Worm (Caenorhabditis elegans) whole organism, L4/young adult: Measurements from ENCODE around the gene Y73B6BL.44.

ENCODE experiments used
- W03F9.2 ChIP-seq: fragments of 150-350 bp; optimal IDR thresholded peaks from 2 replicates; lab custom pipeline; 2014; ENCODE audit warnings: missing biosample characterization, missing genetic modification characterization
- dao-5 ChIP-seq: sonication (generic microtip); optimal IDR thresholded peaks from 2 replicates; lab custom pipeline; 2016; ENCODE audit warnings: missing genotype, missing genetic modification characterization, moderate library complexity, missing compliant biosample characterization
- him-1 ChIP-seq: sonication (generic microtip); optimal IDR thresholded peaks from 2 replicates; lab custom pipeline; 2016; ENCODE audit warnings: missing genotype, missing genetic modification reagents, missing genetic modification characterization, missing compliant biosample characterization

Y73B6BL.44 gene

ce11 chrIV:6493299-6493698, at the start of gene Y73B6BL.44:
Gene Y73B6BL.44, plus strand, starts transcription at chrIV:6493599.
- TF ChIP-seq him-1 (tag; lab: Kevin White, UChicago) (no peak), dao-5 (no peak), W03F9.2 (tag; lab: Kevin White, UChicago) (no peak)

DNA sequence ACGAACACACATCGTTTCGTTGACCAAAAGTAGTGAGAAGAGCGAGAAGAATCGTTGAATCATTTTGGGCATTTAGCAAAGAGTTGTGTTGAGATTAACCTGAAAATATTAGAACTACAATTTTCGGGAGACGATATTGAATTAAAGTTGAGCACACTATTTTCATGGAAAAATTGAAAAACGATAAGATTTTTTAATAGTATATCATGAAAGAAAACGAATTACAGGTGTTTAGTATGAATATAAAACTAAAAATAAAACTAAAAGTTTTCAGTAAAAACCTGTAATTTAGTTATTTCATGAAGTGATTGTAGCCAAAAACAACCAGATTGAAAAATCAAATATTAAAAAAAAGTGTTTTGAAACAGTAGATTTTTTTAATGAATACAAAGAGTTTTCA, 35.9 kb upstream of the Y73B6BL.44 start, which contains the start of gene lgc-10:
Gene lgc-10, minus strand, starts transcription at position 101 of the 400 bp plus-strand sequence.
- TF ChIP-seq him-1 (tag; lab: Kevin White, UChicago) (no peak), dao-5 (no peak)

DNA sequence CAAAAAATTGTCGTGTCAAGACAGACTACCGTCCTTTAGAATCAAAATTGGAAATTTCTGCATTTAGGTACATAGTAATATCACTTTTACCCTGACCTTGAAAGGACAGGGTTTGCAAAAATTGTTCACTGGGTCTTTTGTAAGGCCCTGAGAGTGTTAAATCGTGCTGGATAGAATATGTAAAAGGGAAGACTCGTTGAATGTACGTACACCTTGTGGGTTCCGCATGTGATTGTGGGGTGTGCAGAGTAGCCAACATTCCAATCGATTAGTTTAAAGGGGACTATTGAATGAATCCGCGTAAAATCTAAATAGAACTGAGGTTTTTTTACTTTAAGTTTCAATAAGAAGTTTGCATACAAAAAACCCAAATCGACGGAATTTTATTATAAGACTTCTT, 32.8 kb upstream of the Y73B6BL.44 start:
- TF ChIP-seq him-1 (tag; lab: Kevin White, UChicago) (no peak), dao-5 (no peak), W03F9.2 (tag; lab: Kevin White, UChicago) (no peak)

ce11 chrIV:6464005-6464404, 29.4 kb upstream of the Y73B6BL.44 start, which contains the start of gene acr-25:
Gene acr-25, plus strand, starts transcription at chrIV:6464305.
- no peak for TF ChIP-seq W03F9.2 (tag; lab: Kevin White, UChicago)
- TF ChIP-seq dao-5, result no peak
- no peak for TF ChIP-seq him-1 (tag; lab: Kevin White, UChicago)

- no peak for TF ChIP-seq W03F9.2 (tag; lab: Kevin White, UChicago)
- TF ChIP-seq him-1 (tag; lab: Kevin White, UChicago), result no peak
- no peak for TF ChIP-seq dao-5
Measured at ce11 chrIV:6471216-6471615, 22.2 kb upstream of the Y73B6BL.44 start, which contains the start of gene tmed-13. Gene tmed-13, minus strand, starts transcription at chrIV:6471384.

DNA sequence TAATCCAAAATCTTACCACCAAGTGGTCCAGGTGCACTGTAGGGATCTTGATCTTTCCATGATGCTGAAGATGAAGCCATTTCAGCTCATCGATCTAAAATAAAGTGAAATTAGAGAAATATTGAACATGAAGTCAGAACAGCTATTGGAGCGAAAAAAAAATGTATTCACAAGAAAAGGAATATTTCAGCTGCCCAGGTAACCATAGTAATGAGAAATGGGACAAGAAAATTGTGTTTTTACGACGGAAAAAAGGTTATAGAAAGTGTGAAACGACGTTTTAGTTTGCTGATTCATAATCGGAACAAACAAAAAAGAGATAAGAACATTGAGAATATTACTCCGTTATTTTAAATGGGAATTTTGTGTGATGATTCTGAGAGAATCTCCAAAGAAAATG, 20.3 kb upstream of the Y73B6BL.44 start, which contains the start of gene Y73B6BL.27:
Gene Y73B6BL.27, minus strand, starts transcription at position 101 of the 400 bp plus-strand sequence.
- TF ChIP-seq dao-5, result no peak
- no peak for TF ChIP-seq W03F9.2 (tag; lab: Kevin White, UChicago)
- TF ChIP-seq him-1 (tag; lab: Kevin White, UChicago), result no peak

DNA sequence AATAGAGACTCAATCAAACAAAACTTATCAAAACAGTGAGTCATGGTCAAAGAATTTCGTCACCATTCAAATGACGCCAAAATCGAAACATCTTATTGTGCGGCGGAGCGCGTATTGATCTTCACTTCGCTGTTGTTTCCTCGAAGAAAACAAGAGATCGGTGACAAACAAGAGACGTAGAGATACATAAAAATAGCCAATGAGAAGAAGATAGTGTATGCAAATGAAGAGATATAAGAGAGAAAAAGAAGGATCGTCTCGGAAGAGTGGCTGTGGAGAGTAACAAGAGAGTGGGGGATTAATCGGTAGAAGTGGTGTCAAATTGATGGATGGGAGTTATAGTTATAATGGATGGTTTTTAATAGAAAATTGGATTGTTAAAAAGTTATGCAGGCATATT, 18.6 kb upstream of the Y73B6BL.44 start:
- TF ChIP-seq dao-5, result no peak
- no peak for TF ChIP-seq him-1 (tag; lab: Kevin White, UChicago)
- no peak for TF ChIP-seq W03F9.2 (tag; lab: Kevin White, UChicago)

ce11 chrIV:6480221-6480620, 13.2 kb upstream of the Y73B6BL.44 start, which contains the start of gene tyr-6:
Gene tyr-6, plus strand, starts transcription at chrIV:6480521.
- TF ChIP-seq him-1 (tag; lab: Kevin White, UChicago) (no peak), W03F9.2 (tag; lab: Kevin White, UChicago) (no peak), dao-5 (no peak)

DNA sequence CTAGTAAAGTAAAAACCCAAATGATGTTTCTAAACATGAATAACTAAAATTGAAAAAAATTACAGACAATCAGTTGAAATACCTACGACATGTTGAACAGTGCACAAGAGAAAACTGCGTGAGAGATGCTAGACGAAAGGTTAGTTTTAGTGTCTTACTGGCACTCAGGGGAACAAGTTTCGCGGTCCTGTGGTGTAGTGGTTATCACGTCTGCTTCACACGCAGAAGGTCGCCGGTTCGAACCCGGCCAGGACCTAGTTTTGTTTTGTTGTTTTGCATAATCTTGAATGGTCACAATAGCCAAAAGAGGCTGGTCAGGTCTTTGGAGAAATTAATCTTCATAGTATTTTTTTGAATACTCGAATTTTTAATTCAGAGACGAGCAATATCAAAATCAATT, 12.4 kb upstream of the Y73B6BL.44 start:
- TF ChIP-seq dao-5 (peak; percentile 61), him-1 (tag; lab: Kevin White, UChicago) (no peak), W03F9.2 (tag; lab: Kevin White, UChicago) (peak; percentile 62)

ce11 chrIV:6487047-6487446, 6.4 kb upstream of the Y73B6BL.44 start, which contains the start of gene Y73B6BL.37:
Gene Y73B6BL.37, plus strand, starts transcription at chrIV:6487347.
- TF ChIP-seq dao-5, result no peak
- TF ChIP-seq W03F9.2 (tag; lab: Kevin White, UChicago), result no peak
- TF ChIP-seq him-1 (tag; lab: Kevin White, UChicago), result no peak

- no peak for TF ChIP-seq W03F9.2 (tag; lab: Kevin White, UChicago)
- TF ChIP-seq him-1 (tag; lab: Kevin White, UChicago), result no peak
- TF ChIP-seq dao-5, result no peak
Measured at ce11 chrIV:6491915-6492314, 1.5 kb upstream of the Y73B6BL.44 start.

ce11 chrIV:6496103-6496502, 2.7 kb downstream of the Y73B6BL.44 start:
- no peak for TF ChIP-seq W03F9.2 (tag; lab: Kevin White, UChicago)
- TF ChIP-seq dao-5, result no peak
- no peak for TF ChIP-seq him-1 (tag; lab: Kevin White, UChicago)

DNA sequence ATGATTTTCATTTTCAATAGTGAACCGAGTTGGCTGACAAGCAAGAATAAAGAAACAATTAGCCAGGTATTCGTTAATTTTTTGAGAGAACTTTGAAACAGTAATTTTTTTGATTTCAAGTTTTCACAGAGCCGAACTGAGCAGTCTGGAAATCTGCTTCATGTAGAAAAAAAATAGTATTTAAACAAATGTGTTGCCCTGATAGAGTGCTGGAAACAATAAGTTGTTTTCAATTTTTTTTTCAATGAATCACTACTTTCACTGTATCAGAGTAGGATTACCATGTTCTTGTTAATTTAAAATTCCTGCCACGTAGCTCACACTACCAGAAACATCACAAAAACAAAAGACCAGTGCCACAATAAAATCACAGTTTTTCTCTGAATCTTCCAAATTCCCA, 7.0 kb downstream of the Y73B6BL.44 start:
- TF ChIP-seq dao-5 (no peak), him-1 (tag; lab: Kevin White, UChicago) (no peak)

- TF ChIP-seq dao-5, result no peak
- no peak for TF ChIP-seq W03F9.2 (tag; lab: Kevin White, UChicago)
- TF ChIP-seq him-1 (tag; lab: Kevin White, UChicago), result no peak
Measured at ce11 chrIV:6500843-6501242, 7.4 kb downstream of the Y73B6BL.44 start.

DNA sequence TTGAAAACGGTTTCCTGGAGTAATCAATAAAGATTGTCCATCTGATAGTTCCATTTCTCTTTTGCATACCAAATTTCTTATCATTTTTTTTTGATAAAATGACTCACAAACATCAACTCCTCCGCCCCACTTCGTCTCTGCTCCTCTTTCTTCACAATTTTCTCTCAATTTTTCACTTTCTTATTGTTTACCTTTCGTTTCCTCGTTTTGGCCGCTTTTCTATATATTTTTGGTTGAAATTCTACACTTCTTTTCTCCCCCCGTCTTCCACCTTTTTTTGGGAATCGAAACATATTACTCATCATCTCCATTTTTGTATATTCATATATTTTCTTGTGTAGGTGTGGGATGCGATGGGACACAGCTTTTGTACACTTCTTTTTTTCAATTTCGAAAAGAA, 9.3 kb downstream of the Y73B6BL.44 start:
- TF ChIP-seq dao-5 (no peak), W03F9.2 (tag; lab: Kevin White, UChicago) (no peak)
